Fruit fly (Drosophila melanogaster) whole organism, embryonic: ENCODE data around the gene Lerp.

ENCODE experiments used
- CG1024 ChIP-seq: fragments of 200-800 bp; sonication (Bioruptor generic); IDR thresholded peaks from 2 replicates; pipeline ENCODE4 v1.3.6; 2022; ENCODE audit warnings: missing biosample characterization, missing genetic modification characterization
- CG11085 ChIP-seq: fragments of 200-800 bp; sonication (Bioruptor generic); IDR thresholded peaks from 2 replicates; pipeline ENCODE4 v1.3.6; 2022; ENCODE audit warnings: missing biosample characterization, missing genetic modification characterization
- CG12744 ChIP-seq: fragments of 200-800 bp; sonication (Bioruptor generic); optimal IDR thresholded peaks from 2 replicates; lab custom pipeline; 2016; ENCODE audit warnings: missing biosample characterization, missing genetic modification characterization
- CG12942 ChIP-seq: fragments of 200-800 bp; sonication (Bioruptor generic); optimal IDR thresholded peaks from 3 replicates; lab custom pipeline; 2016; ENCODE audit warnings: missing biosample characterization, missing genetic modification characterization
- CG13123 ChIP-seq: fragments of 200-800 bp; sonication (Bioruptor generic); optimal IDR thresholded peaks from 2 replicates; lab custom pipeline; 2016; ENCODE audit warnings: missing biosample characterization, missing genetic modification characterization
- CG13287 ChIP-seq: fragments of 200-800 bp; sonication (Bioruptor generic); IDR thresholded peaks from 2 replicates; pipeline ENCODE4 v1.3.6; 2022; ENCODE audit warnings: missing biosample characterization, missing genetic modification characterization; ENCODE audit not compliant: partially characterized antibody
- CG13624 ChIP-seq: fragments of 200-800 bp; sonication (Bioruptor generic); optimal IDR thresholded peaks from 2 replicates; lab custom pipeline; 2016; ENCODE audit warnings: missing biosample characterization, missing genetic modification characterization
- CG16863 ChIP-seq: fragments of 200-800 bp; sonication (Bioruptor generic); optimal IDR thresholded peaks from 3 replicates; lab custom pipeline; 2016; ENCODE audit warnings: missing biosample characterization, missing genetic modification characterization
- CG17359 ChIP-seq: fragments of 200-800 bp; sonication (Bioruptor generic); optimal IDR thresholded peaks from 3 replicates; lab custom pipeline; 2018; ENCODE audit warnings: missing biosample characterization, mild to moderate bottlenecking, missing genetic modification characterization, moderate library complexity
- CG17361 ChIP-seq: fragments of 200-800 bp; sonication (Bioruptor generic); IDR thresholded peaks from 3 replicates; pipeline ENCODE4 v1.3.6; 2022; ENCODE audit warnings: missing biosample characterization, missing genetic modification characterization
- CG18262 ChIP-seq: fragments of 200-800 bp; optimal IDR thresholded peaks from 3 replicates; lab custom pipeline; 2019; ENCODE audit warnings: missing biosample characterization, mild to moderate bottlenecking, missing genetic modification characterization, moderate library complexity
- CG18619 ChIP-seq: fragments of 200-800 bp; sonication (Bioruptor generic); optimal IDR thresholded peaks from 3 replicates; lab custom pipeline; 2017; ENCODE audit warnings: missing biosample characterization, mild to moderate bottlenecking, missing genetic modification characterization
- CG2875 ChIP-seq: fragments of 200-800 bp; sonication (Bioruptor generic); optimal IDR thresholded peaks from 2 replicates; lab custom pipeline; 2017; ENCODE audit warnings: missing biosample characterization, mild to moderate bottlenecking, missing genetic modification characterization, missing genetic modification reagents
- CG31388 ChIP-seq: fragments of 200-800 bp; sonication (Bioruptor generic); optimal IDR thresholded peaks from 2 replicates; lab custom pipeline; 2016; ENCODE audit warnings: missing biosample characterization, missing genetic modification characterization
- CG32767 ChIP-seq: fragments of 200-800 bp; sonication (Bioruptor generic); IDR thresholded peaks from 2 replicates; pipeline ENCODE4 v1.3.6; 2022; ENCODE audit warnings: missing biosample characterization, missing genetic modification characterization
- CG6254 ChIP-seq: fragments of 200-800 bp; sonication (Bioruptor generic); optimal IDR thresholded peaks from 3 replicates; lab custom pipeline; 2017; ENCODE audit warnings: mild to moderate bottlenecking, missing biosample characterization, missing genetic modification reagents, missing genetic modification characterization
- CG6272 ChIP-seq: fragments of 200-800 bp; sonication (Bioruptor generic); IDR thresholded peaks from 2 replicates; pipeline ENCODE4 v1.3.6; 2022; ENCODE audit warnings: missing biosample characterization, missing genetic modification characterization
- CG6813 ChIP-seq: fragments of 200-800 bp; sonication (Bioruptor generic); optimal IDR thresholded peaks from 2 replicates; lab custom pipeline; 2017; ENCODE audit warnings: missing biosample characterization, missing genetic modification characterization, mild to moderate bottlenecking, moderate library complexity, missing genetic modification reagents
- CG6854 ChIP-seq: fragments of 200-800 bp; sonication (Bioruptor generic); optimal IDR thresholded peaks from 3 replicates; lab custom pipeline; 2017; ENCODE audit warnings: missing biosample characterization, mild to moderate bottlenecking, missing genetic modification characterization
- CG8290 ChIP-seq, 3 experiments: fragments of 200-800 bp; sonication (Bioruptor generic); optimal IDR thresholded peaks; 2 replicates each; lab custom pipeline; 2016 to 2019; ENCODE audit warnings: missing biosample characterization in 3 of 3, missing genetic modification characterization in 3 of 3, mild to moderate bottlenecking in 2 of 3, moderate library complexity in 1 of 3
- CG9797 ChIP-seq: fragments of 200-800 bp; sonication (Bioruptor generic); optimal IDR thresholded peaks from 3 replicates; lab custom pipeline; 2018; ENCODE audit warnings: missing biosample characterization, mild to moderate bottlenecking, missing genetic modification characterization
- CkIIα-i1 ChIP-seq: fragments of 200-800 bp; sonication (Bioruptor generic); IDR thresholded peaks from 2 replicates; pipeline ENCODE4 v1.3.6; 2022; ENCODE audit warnings: missing biosample characterization, missing genetic modification characterization
- Fer3 ChIP-seq: fragments of 200-800 bp; sonication (Bioruptor generic); optimal IDR thresholded peaks from 2 replicates; lab custom pipeline; 2018; ENCODE audit warnings: missing biosample characterization, mild to moderate bottlenecking, missing genetic modification characterization, moderate library complexity
- Hand ChIP-seq: fragments of 200-800 bp; sonication (Bioruptor generic); optimal IDR thresholded peaks from 2 replicates; lab custom pipeline; 2017; ENCODE audit warnings: mild to moderate bottlenecking, missing biosample characterization, missing genetic modification reagents, missing genetic modification characterization
- MBD-R2 ChIP-seq: fragments of 200-800 bp; sonication (Bioruptor generic); IDR thresholded peaks from 2 replicates; pipeline ENCODE4 v1.3.6; 2022; ENCODE audit warnings: missing biosample characterization, missing genetic modification characterization
- Mrtf ChIP-seq: fragments of 200-800 bp; sonication (Bioruptor generic); IDR thresholded peaks from 3 replicates; pipeline ENCODE4 v1.3.6; 2022; ENCODE audit warnings: missing biosample characterization, missing genetic modification characterization
- Myb ChIP-seq: fragments of 200-800 bp; sonication (Bioruptor generic); optimal IDR thresholded peaks from 2 replicates; lab custom pipeline; 2016; ENCODE audit warnings: missing biosample characterization, missing genetic modification characterization
- NC2β ChIP-seq: fragments of 200-800 bp; sonication (Bioruptor generic); optimal IDR thresholded peaks from 2 replicates; lab custom pipeline; 2016; ENCODE audit warnings: missing biosample characterization, missing genetic modification characterization
- NFAT ChIP-seq: fragments of 200-800 bp; sonication (Bioruptor generic); IDR thresholded peaks from 2 replicates; pipeline ENCODE4 v1.3.6; 2022; ENCODE audit warnings: missing biosample characterization, missing genetic modification characterization
- NfI ChIP-seq: fragments of 200-800 bp; sonication (Bioruptor generic); optimal IDR thresholded peaks from 3 replicates; lab custom pipeline; 2018; ENCODE audit warnings: missing biosample characterization, mild to moderate bottlenecking, missing genetic modification characterization, moderate library complexity
- Optix ChIP-seq: fragments of 200-800 bp; sonication (Bioruptor generic); IDR thresholded peaks from 3 replicates; pipeline ENCODE4 v1.3.6; 2022; ENCODE audit warnings: missing biosample characterization, missing genetic modification characterization
- Ptx1 ChIP-seq: fragments of 200-800 bp; sonication (Bioruptor generic); IDR thresholded peaks from 2 replicates; pipeline ENCODE4 v1.3.6; 2022; ENCODE audit warnings: missing biosample characterization, missing genetic modification characterization
- abd-A ChIP-seq: fragments of 200-800 bp; sonication (Bioruptor generic); optimal IDR thresholded peaks from 3 replicates; lab custom pipeline; 2019; ENCODE audit warnings: missing biosample characterization, mild to moderate bottlenecking, missing genetic modification characterization, moderate library complexity
- br ChIP-seq: fragments of >200 bp; optimal IDR thresholded peaks from 2 replicates; lab custom pipeline; 2017
- cg ChIP-seq: fragments of 200-800 bp; sonication (Bioruptor generic); optimal IDR thresholded peaks from 3 replicates; lab custom pipeline; 2019; ENCODE audit warnings: missing biosample characterization, mild to moderate bottlenecking, missing genetic modification characterization, moderate library complexity
- fd96Cb ChIP-seq: fragments of 200-800 bp; sonication (Bioruptor generic); optimal IDR thresholded peaks from 2 replicates; lab custom pipeline; 2018; ENCODE audit warnings: missing biosample characterization, mild to moderate bottlenecking, missing genetic modification characterization, moderate library complexity
- gce ChIP-seq: fragments of 200-800 bp; sonication (Bioruptor generic); IDR thresholded peaks from 3 replicates; pipeline ENCODE4 v1.3.6; 2022; ENCODE audit warnings: missing biosample characterization, missing genetic modification characterization
- kni ChIP-seq: fragments of 200-800 bp; sonication (Bioruptor generic); optimal IDR thresholded peaks from 3 replicates; lab custom pipeline; 2017; ENCODE audit warnings: mild to moderate bottlenecking, missing biosample characterization, missing genetic modification reagents, missing genetic modification characterization
- lola ChIP-seq, 3 experiments: fragments of >200 bp in 2 of 3; fragments of 200-800 bp in 1 of 3; sonication (Bioruptor generic) in 1 of 3; optimal IDR thresholded peaks; 2 replicates each; lab custom pipeline; 2017 to 2019; ENCODE audit warnings: missing biosample characterization in 3 of 3, missing genetic modification characterization in 3 of 3, mild to moderate bottlenecking in 1 of 3, moderate library complexity in 1 of 3
- mirr ChIP-seq: fragments of 200-800 bp; sonication (Bioruptor generic); optimal IDR thresholded peaks from 3 replicates; lab custom pipeline; 2018; ENCODE audit warnings: missing biosample characterization, mild to moderate bottlenecking, missing genetic modification characterization
- psq ChIP-seq: fragments of 200-800 bp; sonication (Bioruptor generic); optimal IDR thresholded peaks from 2 replicates; lab custom pipeline; 2017; ENCODE audit warnings: missing biosample characterization, missing genetic modification characterization
- repo ChIP-seq: fragments of 200-800 bp; sonication (Bioruptor generic); optimal IDR thresholded peaks from 2 replicates; lab custom pipeline; 2016; ENCODE audit warnings: missing biosample characterization, missing genetic modification characterization
- sens ChIP-seq: fragments of 200-800 bp; sonication (Bioruptor generic); peaks from one replicate; lab custom pipeline; 2016; ENCODE audit warnings: missing biosample characterization, missing genetic modification characterization
- seq ChIP-seq: fragments of 200-800 bp; sonication (Bioruptor generic); IDR thresholded peaks from 2 replicates; pipeline ENCODE4 v1.3.6; 2022; ENCODE audit warnings: missing biosample characterization, missing genetic modification characterization
- sim ChIP-seq: fragments of 200-800 bp; sonication (Bioruptor generic); IDR thresholded peaks from 2 replicates; pipeline ENCODE4 v1.3.6; 2022; ENCODE audit warnings: missing biosample characterization, missing genetic modification characterization
- so ChIP-seq: fragments of 200-800 bp; sonication (Bioruptor generic); IDR thresholded peaks from 3 replicates; pipeline ENCODE4 v1.3.6; 2022; ENCODE audit warnings: missing biosample characterization, missing genetic modification characterization
- tna ChIP-seq: fragments of 200-800 bp; sonication (Bioruptor generic); IDR thresholded peaks from 2 replicates; pipeline ENCODE4 v1.3.6; 2022; ENCODE audit warnings: missing biosample characterization, missing genetic modification characterization; ENCODE audit not compliant: partially characterized antibody
- vvl ChIP-seq: fragments of 200-800 bp; sonication (Bioruptor generic); IDR thresholded peaks from 2 replicates; pipeline ENCODE4 v1.3.6; 2022; ENCODE audit warnings: missing biosample characterization, missing genetic modification characterization

Lerp gene

dm6 chr3R:26866577-26867456 is 3.9 kb upstream of the Lerp start, which contains the start of the genes ball and His2Av (continued):
- TF ChIP-seq tna, result peak; percentile 59
- TF ChIP-seq NC2β (GFP tag; lab: Kevin White, UChicago), result peak; percentile 92
- peak; percentile 77 for TF ChIP-seq CG13123 (GFP tag; lab: Kevin White, UChicago)
- TF ChIP-seq seq (GFP tag; lab: Robert Waterston, UW), result peak; percentile 74; the same call in 1 of the 2 replicates
- TF ChIP-seq CG8290 (GFP tag; optimal IDR thresholded peaks at IDR 0.05; lab: Kevin White, UChicago), result peak; percentile 82
- peak; percentile 67 to 68 for TF ChIP-seq CG8290 (tag; optimal IDR thresholded peaks at IDR 0.05; lab: Kevin White, UChicago)
- peak; percentile 85 for TF ChIP-seq Optix (GFP tag; lab: Robert Waterston, UW)
- TF ChIP-seq CG6813, result peak; percentile 55
- TF ChIP-seq NfI, result peak; percentile 85
- peak; percentile 83 for TF ChIP-seq CG17359 (tag; lab: Kevin White, UChicago)
- TF ChIP-seq gce (GFP tag; lab: Robert Waterston, UW), result peak; percentile 67
- peak; percentile 54 for TF ChIP-seq CG31388 (GFP tag; lab: Kevin White, UChicago)
- TF ChIP-seq CG13287, result peak; percentile 91
- peak; percentile 86 for TF ChIP-seq repo (GFP tag; lab: Kevin White, UChicago)
- TF ChIP-seq CG18619 (GFP tag; lab: Kevin White, UChicago), result peak; percentile 70
- peak; percentile 73 for TF ChIP-seq psq (GFP tag; lab: Kevin White, UChicago)
- TF ChIP-seq CG18262 (tag; lab: Kevin White, UChicago), result peak; percentile 72
- TF ChIP-seq MBD-R2, result peak; percentile 98
- TF ChIP-seq CG32767, result peak; percentile 64
- peak; percentile 82 for TF ChIP-seq Myb
- no peak for TF ChIP-seq br (lab: Kevin White, UChicago)
- peak; percentile 70 for TF ChIP-seq CG9797 (GFP tag; lab: Kevin White, UChicago)
- peak; percentile 67 for TF ChIP-seq CG11085 (GFP tag; lab: Robert Waterston, UW)
- peak; percentile 73; the same call in 1 of the 3 replicates for TF ChIP-seq Mrtf
- TF ChIP-seq CG12744 (GFP tag; lab: Kevin White, UChicago), result peak; percentile 82
- TF ChIP-seq cg (GFP tag; lab: Kevin White, UChicago), result no peak
- no peak for TF ChIP-seq CkIIα-i1
- peak; percentile 4 for TF ChIP-seq Hand (GFP tag; lab: Kevin White, UChicago)
- peak; percentile 93 for TF ChIP-seq vvl (GFP tag; lab: Robert Waterston, UW)
- TF ChIP-seq fd96Cb (tag; lab: Kevin White, UChicago), result peak; percentile 53
- TF ChIP-seq so (GFP tag; lab: Robert Waterston, UW), result peak; percentile 71
- TF ChIP-seq mirr, result peak; percentile 42
- no peak for TF ChIP-seq kni (GFP tag; lab: Kevin White, UChicago)
- TF ChIP-seq CG17361 (GFP tag; lab: Robert Waterston, UW), result peak; percentile 76
- peak; percentile 80 for TF ChIP-seq CG1024 (GFP tag; lab: Robert Waterston, UW)
- peak; percentile 77 for TF ChIP-seq CG6272 (GFP tag; lab: Robert Waterston, UW)
- peak; percentile 85 for TF ChIP-seq Ptx1 (GFP tag; lab: Robert Waterston, UW)
- TF ChIP-seq CG6254 (GFP tag; lab: Kevin White, UChicago), result peak; percentile 58
- TF ChIP-seq CG2875, result peak; percentile 71
- peak in 1 of 3 experiments; percentile 71 for TF ChIP-seq lola (GFP tag; optimal IDR thresholded peaks at IDR 0.05; lab: Kevin White, UChicago)
- no peak for TF ChIP-seq abd-A
- peak; percentile 85 for TF ChIP-seq CG13624
- TF ChIP-seq CG6854, result peak; percentile 60
- peak; percentile 87 for TF ChIP-seq CG12942 (GFP tag; lab: Kevin White, UChicago)
- TF ChIP-seq Fer3, result peak; percentile 68
- peak; percentile 90 for TF ChIP-seq CG16863
- peak; percentile 86 for TF ChIP-seq NFAT (GFP tag; lab: Robert Waterston, UW)
- peak; percentile 98 for TF ChIP-seq sens (GFP tag; lab: Kevin White, UChicago)
- 0 out of 2 replicates have a peak, but pooled peaks have one; percentile 8 for TF ChIP-seq sim (GFP tag; lab: Robert Waterston, UW)
